Worm (Caenorhabditis elegans): ENCODE data around the gene mans-2.

The mans-2 gene

ce11 chrV:11993706-11994345 is 8.5 kb upstream of the mans-2 start, which contains the start of the genes cyl-1 and C52E4.7:
cyl-1 (minus strand) TSS chrV:11993723.
C52E4.7 (plus strand) TSS chrV:11994295.
- no peak for TF ChIP-seq unc-130 (GFP tag; optimal IDR thresholded peaks at IDR 0.05)
- TF ChIP-seq lsy-2 (tag; optimal IDR thresholded peaks at IDR 0.05): peak in 1 of 2 experiments; percentile 72
- no peak for TF ChIP-seq nhr-10 (tag; optimal IDR thresholded peaks at IDR 0.05)
- TF ChIP-seq nhr-25 (tag; optimal IDR thresholded peaks at IDR 0.05; ENCODE audit: borderline replicate concordance, insufficient read depth): peak; percentile 39
- no peak for TF ChIP-seq hmg-1.1 (GFP tag; IDR thresholded peaks at IDR 0.05)
- no peak for TF ChIP-seq F44E2.7 (GFP tag; IDR thresholded peaks at IDR 0.05)
- TF ChIP-seq nhr-48 (tag; optimal IDR thresholded peaks at IDR 0.05): no peak
- no peak for TF ChIP-seq madf-5 (GFP tag; IDR thresholded peaks at IDR 0.05)
- TF ChIP-seq F10B5.3 (tag; optimal IDR thresholded peaks at IDR 0.05): no peak
- TF ChIP-seq nhr-237 (tag; optimal IDR thresholded peaks at IDR 0.05): no peak
- no peak for TF ChIP-seq ama-1 (optimal IDR thresholded peaks at IDR 0.05)
- no peak for TF ChIP-seq ces-1 (GFP tag; optimal IDR thresholded peaks at IDR 0.05)
- no peak for TF ChIP-seq vab-7 (GFP tag; IDR thresholded peaks at IDR 0.05)
- no peak for TF ChIP-seq lin-15B (tag; optimal IDR thresholded peaks at IDR 0.05)
- peak; percentile 41 for TF ChIP-seq aha-1 (tag)
- TF ChIP-seq T20F7.1 (GFP tag; optimal IDR thresholded peaks at IDR 0.05): no peak
- TF ChIP-seq zag-1 (tag; optimal IDR thresholded peaks at IDR 0.05): no peak
- no peak for TF ChIP-seq lir-3 (tag; optimal IDR thresholded peaks at IDR 0.05)
- TF ChIP-seq egl-27 (tag; optimal IDR thresholded peaks at IDR 0.05): no peak
- TF ChIP-seq saeg-2 (GFP tag; IDR thresholded peaks at IDR 0.05): no peak
- no peak for TF ChIP-seq jun-1 (tag; optimal IDR thresholded peaks at IDR 0.05)
- peak in 1 of 2 experiments; percentile 58 for TF ChIP-seq unc-62 (GFP tag; optimal IDR thresholded peaks at IDR 0.05 in 1 of 2)
- no peak for TF ChIP-seq unc-62 (tag; optimal IDR thresholded peaks at IDR 0.05)
- no peak for TF ChIP-seq dmd-8 (GFP tag; IDR thresholded peaks at IDR 0.05)
- no peak for TF ChIP-seq ceh-62 (tag; optimal IDR thresholded peaks at IDR 0.05)
- TF ChIP-seq dpl-1 (GFP tag; optimal IDR thresholded peaks at IDR 0.05): peak; percentile 67
- no peak for TF ChIP-seq Y105C5A.15 (GFP tag; IDR thresholded peaks at IDR 0.05)
- no peak for TF ChIP-seq daf-16 (GFP tag; optimal IDR thresholded peaks at IDR 0.05)
- TF ChIP-seq daf-16 (tag; optimal IDR thresholded peaks at IDR 0.05): peak; percentile 56
- TF ChIP-seq ceh-82 (tag; optimal IDR thresholded peaks at IDR 0.05): no peak
- no peak for TF ChIP-seq mdl-1 (tag; optimal IDR thresholded peaks at IDR 0.05)
- TF ChIP-seq ztf-11 (tag; optimal IDR thresholded peaks at IDR 0.05): no peak
- peak; percentile 45 for TF ChIP-seq rbr-2 (tag; optimal IDR thresholded peaks at IDR 0.05)
- TF ChIP-seq lin-38 (GFP tag; IDR thresholded peaks at IDR 0.05): peak; percentile 56
- peak; percentile 53 for TF ChIP-seq lin-13 (GFP tag; optimal IDR thresholded peaks at IDR 0.05)
- no peak for TF ChIP-seq ZK337.2 (GFP tag; IDR thresholded peaks at IDR 0.05)
- TF ChIP-seq snpc-4 (tag; optimal IDR thresholded peaks at IDR 0.05): no peak
- TF ChIP-seq snpc-1.2 (GFP tag; IDR thresholded peaks at IDR 0.05): no peak
- TF ChIP-seq dve-1 (tag; optimal IDR thresholded peaks at IDR 0.05; ENCODE audit: insufficient read depth): peak; percentile 39
- no peak for TF ChIP-seq unc-39 (tag; optimal IDR thresholded peaks at IDR 0.05)
- TF ChIP-seq egl-43 (GFP tag; IDR thresholded peaks at IDR 0.05): no peak
- no peak for TF ChIP-seq spr-1 (tag; optimal IDR thresholded peaks at IDR 0.05)
- TF ChIP-seq zip-2 (tag; optimal IDR thresholded peaks at IDR 0.05): no peak
- no peak for TF ChIP-seq Y5F2A.4 (GFP tag; optimal IDR thresholded peaks at IDR 0.05)
- no peak for TF ChIP-seq aly-2 (tag; optimal IDR thresholded peaks at IDR 0.05)
- TF ChIP-seq daf-12 (tag; optimal IDR thresholded peaks at IDR 0.05): no peak
- TF ChIP-seq mep-1 (tag; optimal IDR thresholded peaks at IDR 0.05): no peak
- no peak for TF ChIP-seq fos-1 (tag; optimal IDR thresholded peaks at IDR 0.05)
- TF ChIP-seq dmd-6 (GFP tag; IDR thresholded peaks at IDR 0.05): no peak
- TF ChIP-seq mes-2 (tag; optimal IDR thresholded peaks at IDR 0.05; ENCODE audit: poor library complexity, severe bottlenecking): peak; percentile 73
- TF ChIP-seq nhr-6 (tag; optimal IDR thresholded peaks at IDR 0.05): peak; percentile 94
- no peak for TF ChIP-seq tra-1 (GFP tag; IDR thresholded peaks at IDR 0.05)
- TF ChIP-seq set-16 (GFP tag; IDR thresholded peaks at IDR 0.05): no peak

Data from whole organism, L4 larva.